Fruit fly (Drosophila melanogaster): ENCODE measurements around the gene CG33310.
A peak's percentile ranks its signal among the peaks of the same experiment; 100 is the strongest.

CG33310 gene

DNA sequence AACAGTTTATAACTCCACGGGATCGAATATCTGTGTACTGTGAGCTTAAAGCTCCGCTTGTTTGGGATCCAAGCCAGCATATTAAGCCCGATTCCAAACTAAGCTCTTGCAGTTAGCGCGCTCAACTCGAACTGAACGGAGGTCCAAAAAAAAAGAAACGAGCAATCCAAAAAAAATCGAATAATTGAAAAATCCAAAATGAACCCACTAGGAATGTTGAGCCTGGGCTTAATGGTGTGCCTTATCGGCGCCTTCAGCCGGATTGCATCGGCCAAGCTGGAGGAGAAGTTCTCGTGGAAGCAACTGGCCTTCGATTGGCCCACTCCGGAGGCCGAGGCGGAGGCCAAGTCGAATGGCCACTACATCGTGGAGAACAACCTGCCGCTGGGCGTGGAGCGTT lies 8.7 kb downstream of the CG33310 start, which contains the start of gene yellow-c:
Gene yellow-c, plus strand, starts transcription at position 29 of the 400 bp plus-strand sequence.
- TF ChIP-seq fru (GFP tag; optimal IDR thresholded peaks at IDR 0.05) (no peak), psq (GFP tag; optimal IDR thresholded peaks at IDR 0.05) (no peak), Jra (GFP tag; optimal IDR thresholded peaks at IDR 0.05) (no peak), dl (GFP tag; optimal IDR thresholded peaks at IDR 0.05; ENCODE audit: insufficient read depth in 1 of 2, partially characterized antibody in 2 of 2) (no peak), dsf (GFP tag; optimal IDR thresholded peaks at IDR 0.05; ENCODE audit: borderline replicate concordance) (no peak), Dif (GFP tag; optimal IDR thresholded peaks at IDR 0.05; ENCODE audit: partially characterized antibody) (no peak)

- no peak for TF ChIP-seq dsf (GFP tag; optimal IDR thresholded peaks at IDR 0.05; ENCODE audit: borderline replicate concordance)
- no peak for TF ChIP-seq HLH106 (tag; optimal IDR thresholded peaks at IDR 0.05)
- no peak for TF ChIP-seq dl (GFP tag; optimal IDR thresholded peaks at IDR 0.05; ENCODE audit: insufficient read depth in 1 of 2, partially characterized antibody in 2 of 2)
These were observed 11.9 kb downstream of the CG33310 start, which contains the start of gene CIAPIN1 for dm6 chr2L:15038339-15039308. TSS of gene CIAPIN1 (minus strand) at chr2L:15038861.

dm6 chr2L:15039309-15039772 lies 12.7 kb downstream of the CG33310 start:
- peak; percentile 46 for TF ChIP-seq CG9705 (GFP tag; optimal IDR thresholded peaks at IDR 0.05)
- no peak for TF ChIP-seq Hr78 (GFP tag; optimal IDR thresholded peaks at IDR 0.05)
- peak; percentile 77 for TF ChIP-seq Hr83 (GFP tag; optimal IDR thresholded peaks at IDR 0.05; ENCODE audit: poor library complexity, severe bottlenecking)
- no peak for TF ChIP-seq OdsH (GFP tag; optimal IDR thresholded peaks at IDR 0.05)
- TF ChIP-seq sage (GFP tag; optimal IDR thresholded peaks at IDR 0.05), result peak; percentile 25
- TF ChIP-seq dmrt93B (GFP tag; optimal IDR thresholded peaks at IDR 0.05), result no peak
- no peak for TF ChIP-seq CrebA (GFP tag; optimal IDR thresholded peaks at IDR 0.05; ENCODE audit: borderline replicate concordance)
- peak; percentile 48 for TF ChIP-seq h (GFP tag; optimal IDR thresholded peaks at IDR 0.05)
- no peak for TF ChIP-seq Dfd (GFP tag; optimal IDR thresholded peaks at IDR 0.05)
- TF ChIP-seq Myc (optimal IDR thresholded peaks at IDR 0.05), result peak; percentile 90
- TF ChIP-seq br (GFP tag; optimal IDR thresholded peaks at IDR 0.05), result peak; percentile 36
- TF ChIP-seq sv (GFP tag; optimal IDR thresholded peaks at IDR 0.05), result no peak
- no peak for TF ChIP-seq Mio (GFP tag; optimal IDR thresholded peaks at IDR 0.05)
- no peak for TF ChIP-seq Vsx2 (GFP tag; optimal IDR thresholded peaks at IDR 0.05; ENCODE audit: partially characterized antibody)
- TF ChIP-seq dsf (GFP tag; optimal IDR thresholded peaks at IDR 0.05; ENCODE audit: borderline replicate concordance), result peak; percentile 22
- TF ChIP-seq brk (GFP tag; optimal IDR thresholded peaks at IDR 0.05), result no peak
- peak; percentile 22 for TF ChIP-seq Jra (GFP tag; optimal IDR thresholded peaks at IDR 0.05)
- peak; percentile 6 for TF ChIP-seq psq (GFP tag; optimal IDR thresholded peaks at IDR 0.05)
- peak; percentile 5 for TF ChIP-seq ey (GFP tag; optimal IDR thresholded peaks at IDR 0.05)
- TF ChIP-seq woc (GFP tag; optimal IDR thresholded peaks at IDR 0.05), result peak; percentile 88

- TF ChIP-seq br (GFP tag; optimal IDR thresholded peaks at IDR 0.05) (no peak), Myc (optimal IDR thresholded peaks at IDR 0.05) (no peak), CG32264 (GFP tag; optimal IDR thresholded peaks at IDR 0.05) (no peak), foxo (GFP tag; optimal IDR thresholded peaks at IDR 0.05) (no peak), Abd-B (GFP tag; optimal IDR thresholded peaks at IDR 0.05) (no peak), Dif (GFP tag; optimal IDR thresholded peaks at IDR 0.05; ENCODE audit: partially characterized antibody) (no peak), dsf (GFP tag; optimal IDR thresholded peaks at IDR 0.05; ENCODE audit: borderline replicate concordance) (no peak), h (GFP tag; optimal IDR thresholded peaks at IDR 0.05) (no peak), dmrt93B (GFP tag; optimal IDR thresholded peaks at IDR 0.05) (no peak), brk (GFP tag; optimal IDR thresholded peaks at IDR 0.05) (no peak), Hr83 (GFP tag; optimal IDR thresholded peaks at IDR 0.05; ENCODE audit: poor library complexity, severe bottlenecking) (no peak), pan (optimal IDR thresholded peaks at IDR 0.05) (no peak), Sp1 (GFP tag; optimal IDR thresholded peaks at IDR 0.05) (no peak), usp (GFP tag; optimal IDR thresholded peaks at IDR 0.05) (no peak), Jra (GFP tag; optimal IDR thresholded peaks at IDR 0.05) (no peak), rgr (GFP tag; optimal IDR thresholded peaks at IDR 0.05) (no peak), sage (GFP tag; optimal IDR thresholded peaks at IDR 0.05) (no peak), Dfd (GFP tag; optimal IDR thresholded peaks at IDR 0.05) (no peak), Mio (GFP tag; optimal IDR thresholded peaks at IDR 0.05) (no peak)
These were observed 17.0 kb downstream of the CG33310 start for dm6 chr2L:15043718-15044117.

Measured in whole organism, wandering third instar larva.